Fruit fly (Drosophila melanogaster): ENCODE data around the gene atk.

Gene atk

dm6 chr3L:20464677-20465076, at the start of gene atk:
TSS of gene atk (minus strand) at chr3L:20464862.
- TF ChIP-seq CG6276 (GFP tag; optimal IDR thresholded peaks at IDR 0.05) = no peak
- no peak for TF ChIP-seq cyc (GFP tag; optimal IDR thresholded peaks at IDR 0.05)
- TF ChIP-seq CG15336 (GFP tag; IDR thresholded peaks at IDR 0.05) = no peak
- no peak for TF ChIP-seq Hr38 (GFP tag; optimal IDR thresholded peaks at IDR 0.05)
- no peak for TF ChIP-seq Blimp-1 (GFP tag; optimal IDR thresholded peaks at IDR 0.05)
- no peak for TF ChIP-seq esn (GFP tag; optimal IDR thresholded peaks at IDR 0.05)
- TF ChIP-seq eg (GFP tag; IDR thresholded peaks at IDR 0.05) = no peak
- no peak for TF ChIP-seq dsx (GFP tag; optimal IDR thresholded peaks at IDR 0.05; ENCODE audit: poor library complexity, severe bottlenecking)
- TF ChIP-seq CG3032 (tag; optimal IDR thresholded peaks at IDR 0.05) = no peak
- no peak for TF ChIP-seq Sox14 (GFP tag; optimal IDR thresholded peaks at IDR 0.05)
- TF ChIP-seq CG16779 (tag; optimal IDR thresholded peaks at IDR 0.05) = no peak

- TF ChIP-seq Eip78C (GFP tag) (peak; percentile 29), OdsH (GFP tag; optimal IDR thresholded peaks at IDR 0.05) (no peak), svp (GFP tag) (no peak), spab (GFP tag; optimal IDR thresholded peaks at IDR 0.05) (no peak), dac (GFP tag; optimal IDR thresholded peaks at IDR 0.05) (no peak), fd85E (GFP tag; optimal IDR thresholded peaks at IDR 0.05) (no peak)
Measured at dm6 chr3L:20514101-20514500, 49.4 kb upstream of the atk start.

- TF ChIP-seq CG11294 (GFP tag; IDR thresholded peaks at IDR 0.05) = no peak
- peak; percentile 10 to 39 for TF ChIP-seq ss (GFP tag; optimal IDR thresholded peaks at IDR 0.05)
- peak; percentile 10 for TF ChIP-seq CG16779 (tag; optimal IDR thresholded peaks at IDR 0.05)
- peak; percentile 99 for TF ChIP-seq svp (GFP tag)
- no peak for TF ChIP-seq OdsH (GFP tag; optimal IDR thresholded peaks at IDR 0.05)
Measured at dm6 chr3L:20511499-20512108, 46.9 kb upstream of the atk start.

dm6 chr3L:20509121-20509934, 44.7 kb upstream of the atk start:
- peak; percentile 50 for TF ChIP-seq CG7368 (GFP tag; optimal IDR thresholded peaks at IDR 0.05)
- peak; percentile 72 for TF ChIP-seq Hr39 (GFP tag; optimal IDR thresholded peaks at IDR 0.05)
- TF ChIP-seq Eip75B (GFP tag; optimal IDR thresholded peaks at IDR 0.05) = peak; percentile 85
- peak; percentile 72 for TF ChIP-seq CG10669 (GFP tag; optimal IDR thresholded peaks at IDR 0.05)
- TF ChIP-seq CG32006 (GFP tag; optimal IDR thresholded peaks at IDR 0.05) = peak; percentile 91
- peak; percentile 69 for TF ChIP-seq vri (GFP tag; optimal IDR thresholded peaks at IDR 0.05)
- TF ChIP-seq CG6792 (GFP tag; optimal IDR thresholded peaks at IDR 0.05) = peak; percentile 75
- TF ChIP-seq CG8319 (GFP tag; optimal IDR thresholded peaks at IDR 0.05) = peak; percentile 60
- peak; percentile 96 for TF ChIP-seq Eip78C (GFP tag)
- peak; percentile 82 for TF ChIP-seq Met (GFP tag; optimal IDR thresholded peaks at IDR 0.05)
- TF ChIP-seq CG15336 (GFP tag; IDR thresholded peaks at IDR 0.05) = peak; percentile 70
- TF ChIP-seq OdsH (GFP tag; optimal IDR thresholded peaks at IDR 0.05) = peak; percentile 74
- TF ChIP-seq CG16779 (tag; optimal IDR thresholded peaks at IDR 0.05) = peak; percentile 82
- peak; percentile 89 for TF ChIP-seq topi (GFP tag; optimal IDR thresholded peaks at IDR 0.05)
- TF ChIP-seq net (GFP tag; optimal IDR thresholded peaks at IDR 0.05) = peak; percentile 84
- peak; percentile 48 for TF ChIP-seq CG1621 (tag; optimal IDR thresholded peaks at IDR 0.05)
- TF ChIP-seq CG8119 (GFP tag; IDR thresholded peaks at IDR 0.05) = peak; percentile 74; the same call in 2 of the 3 replicates
- TF ChIP-seq Sox102F (GFP tag; optimal IDR thresholded peaks at IDR 0.05) = peak; percentile 82
- peak; percentile 49 for TF ChIP-seq Blimp-1 (GFP tag; optimal IDR thresholded peaks at IDR 0.05)
- peak; percentile 71 for TF ChIP-seq dsx (GFP tag; optimal IDR thresholded peaks at IDR 0.05; ENCODE audit: poor library complexity, severe bottlenecking)
- no peak for TF ChIP-seq CG11294 (GFP tag; IDR thresholded peaks at IDR 0.05)
- TF ChIP-seq CG31627 (GFP tag; optimal IDR thresholded peaks at IDR 0.05) = peak; percentile 81
- peak; percentile 59 for TF ChIP-seq CG9139 (GFP tag; optimal IDR thresholded peaks at IDR 0.05)
- peak; percentile 71 for TF ChIP-seq cyc (GFP tag; optimal IDR thresholded peaks at IDR 0.05)
- peak; percentile 81 for TF ChIP-seq pdm3 (GFP tag; optimal IDR thresholded peaks at IDR 0.05)
- peak; percentile 49 for TF ChIP-seq CG11902 (GFP tag; optimal IDR thresholded peaks at IDR 0.05)
- peak; percentile 45 for TF ChIP-seq Eip93F (GFP tag; optimal IDR thresholded peaks at IDR 0.05)
- peak; percentile 71 for TF ChIP-seq fd59A (GFP tag; optimal IDR thresholded peaks at IDR 0.05)
- TF ChIP-seq dac (GFP tag; optimal IDR thresholded peaks at IDR 0.05) = peak; percentile 50
- TF ChIP-seq CG3032 (tag; optimal IDR thresholded peaks at IDR 0.05) = peak; percentile 78
- TF ChIP-seq Sox15 (GFP tag; optimal IDR thresholded peaks at IDR 0.05) = peak; percentile 63
- 0 out of 3 replicates have a peak, but pooled peaks have one; percentile 26 for TF ChIP-seq CG6163 (GFP tag; IDR thresholded peaks at IDR 0.05)
- TF ChIP-seq Smox (GFP tag; optimal IDR thresholded peaks at IDR 0.05) = peak; percentile 81
- TF ChIP-seq fd85E (GFP tag; optimal IDR thresholded peaks at IDR 0.05) = no peak
